Worm (Caenorhabditis elegans) whole organism, midembryonic: ENCODE measurements around the gene rpl-7A.

ENCODE experiments used
- T22C8.4 ChIP-seq: fragments of 200-800 bp; sonication (Bioruptor generic); IDR thresholded peaks from 2 replicates; pipeline ENCODE4 v1.3.6; 2022; ENCODE audit warnings: missing genetic modification characterization, missing compliant biosample characterization
- cog-1 ChIP-seq: sonication (generic microtip); optimal IDR thresholded peaks from 2 replicates; lab custom pipeline; 2016; ENCODE audit warnings: missing genetic modification characterization, missing compliant biosample characterization
- flt-1 ChIP-seq: fragments of 200-800 bp; sonication (Bioruptor generic); IDR thresholded peaks from 2 replicates; pipeline ENCODE4 v1.3.6; 2022; ENCODE audit warnings: missing genetic modification characterization, missing compliant biosample characterization
- klf-2 ChIP-seq: fragments of 200-800 bp; sonication (Bioruptor generic); conservative IDR thresholded peaks from 2 replicates; pipeline ENCODE4 v1.3.6; 2022; ENCODE audit warnings: missing genetic modification reagents, missing genetic modification characterization, missing compliant biosample characterization
- med-1 ChIP-seq: sonication (generic microtip); optimal IDR thresholded peaks from 2 replicates; lab custom pipeline; 2017; ENCODE audit warnings: missing genetic modification characterization, mild to moderate bottlenecking, missing compliant biosample characterization, antibody characterized with exemption, missing genetic modification reagents; ENCODE audit not compliant: insufficient read depth
- ref-1 ChIP-seq: fragments of 200-800 bp; sonication (Bioruptor generic); conservative IDR thresholded peaks from 2 replicates; pipeline ENCODE4 v1.3.6; 2022; ENCODE audit warnings: missing genetic modification reagents, missing genetic modification characterization, missing compliant biosample characterization
- tab-1 ChIP-seq: fragments of 200-800 bp; sonication (Bioruptor generic); IDR thresholded peaks from 2 replicates; pipeline ENCODE4 v1.3.6; 2022; ENCODE audit warnings: missing genetic modification characterization, missing compliant biosample characterization
- ztf-23 ChIP-seq: fragments of 200-800 bp; sonication (Bioruptor generic); IDR thresholded peaks from 2 replicates; pipeline ENCODE4 v1.3.6; 2022; ENCODE audit warnings: missing genetic modification reagents, missing genetic modification characterization, missing compliant biosample characterization
- ztf-29 ChIP-seq: fragments of 200-800 bp; sonication (Bioruptor generic); IDR thresholded peaks from 2 replicates; pipeline ENCODE4 v1.3.6; 2022; ENCODE audit warnings: missing genetic modification reagents, missing genetic modification characterization, missing compliant biosample characterization

Gene rpl-7A

DNA sequence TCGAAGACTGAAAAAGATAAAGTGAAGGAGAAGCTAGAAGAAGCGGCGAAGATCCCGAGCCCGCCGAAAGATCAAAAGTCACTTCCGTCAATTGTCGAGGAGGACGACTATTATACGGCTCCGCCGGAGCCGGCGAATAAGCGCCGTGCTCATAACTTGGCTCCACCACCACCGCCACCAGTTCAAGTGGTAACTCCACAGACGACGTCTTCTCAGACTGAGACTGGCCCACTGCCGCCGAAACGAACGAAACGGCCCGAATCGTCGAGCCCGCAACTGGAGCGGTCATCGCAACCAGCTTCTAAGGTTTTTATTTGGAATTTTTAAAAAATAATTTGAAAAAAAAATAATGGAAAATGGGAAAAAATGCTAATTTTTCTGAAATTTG, 21.6 kb upstream of the rpl-7A start:
- TF ChIP-seq ref-1 (GFP tag; lab: Robert Waterston, UW) (no peak), ztf-23 (GFP tag; lab: Robert Waterston, UW) (no peak), med-1 (GFP tag; lab: Kevin White, UChicago) (no peak), flt-1 (GFP tag; lab: Robert Waterston, UW) (no peak), cog-1 (tag; lab: Kevin White, UChicago) (no peak), ztf-29 (no peak), T22C8.4 (GFP tag; lab: Robert Waterston, UW) (no peak), klf-2 (GFP tag; lab: Robert Waterston, UW) (no peak), tab-1 (GFP tag; lab: Robert Waterston, UW) (no peak)

DNA sequence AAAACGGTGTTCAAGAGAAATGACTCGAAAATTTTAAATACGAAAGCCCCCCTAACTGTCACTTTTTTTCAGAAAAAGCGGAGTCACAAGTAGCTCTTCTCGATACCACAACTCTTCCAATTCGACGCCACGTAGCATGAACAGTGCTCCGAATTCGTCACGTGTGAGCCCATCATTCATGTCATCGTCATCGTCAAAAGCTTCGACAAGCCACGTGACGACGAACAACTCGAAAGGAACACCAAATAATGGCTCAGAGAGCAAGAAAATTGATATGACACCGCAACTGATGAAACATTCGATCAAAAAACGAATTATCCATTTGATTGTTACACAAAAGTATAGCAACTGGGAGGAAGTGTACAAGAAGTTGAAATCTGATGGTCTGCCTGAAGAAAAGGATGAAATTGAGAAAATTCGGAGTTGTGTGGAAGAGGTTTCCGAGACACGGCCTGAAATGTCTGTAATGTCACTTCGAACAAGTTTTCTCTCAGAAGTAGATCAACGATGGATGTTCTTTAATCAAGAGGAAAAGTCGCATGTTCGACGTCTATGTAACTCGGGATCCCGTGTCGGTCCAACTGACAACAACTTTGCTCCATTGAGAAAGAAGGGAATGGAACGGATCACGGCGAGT, 21.0 kb upstream of the rpl-7A start:
- TF ChIP-seq ztf-23 (GFP tag; lab: Robert Waterston, UW) (no peak), klf-2 (GFP tag; lab: Robert Waterston, UW) (no peak), flt-1 (GFP tag; lab: Robert Waterston, UW) (no peak), cog-1 (tag; lab: Kevin White, UChicago) (no peak), med-1 (GFP tag; lab: Kevin White, UChicago) (no peak), ref-1 (GFP tag; lab: Robert Waterston, UW) (no peak), T22C8.4 (GFP tag; lab: Robert Waterston, UW) (no peak), ztf-29 (no peak), tab-1 (GFP tag; lab: Robert Waterston, UW) (no peak)

DNA sequence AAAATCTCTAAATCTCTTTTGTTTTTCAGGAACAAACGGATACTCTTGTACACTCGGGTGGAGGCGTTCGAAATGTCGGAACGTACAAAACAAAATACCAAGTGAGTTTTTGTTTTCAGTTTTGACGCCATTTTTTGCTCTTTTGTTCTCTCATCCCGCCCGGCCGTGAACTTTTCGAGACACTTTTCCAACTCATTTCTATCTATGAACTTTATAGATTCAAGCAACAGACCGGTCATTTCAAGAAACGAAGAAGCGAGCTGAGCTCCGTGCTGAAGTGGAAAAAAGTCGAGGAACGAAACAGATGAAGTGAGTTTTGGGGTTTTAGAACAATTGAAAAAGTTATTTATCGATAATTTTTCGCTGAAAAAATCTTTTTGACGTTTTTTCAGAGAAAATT, 20.1 kb upstream of the rpl-7A start:
- TF ChIP-seq klf-2 (GFP tag; lab: Robert Waterston, UW) = no peak
- TF ChIP-seq T22C8.4 (GFP tag; lab: Robert Waterston, UW) = no peak
- TF ChIP-seq tab-1 (GFP tag; lab: Robert Waterston, UW) = no peak
- no peak for TF ChIP-seq ref-1 (GFP tag; lab: Robert Waterston, UW)
- no peak for TF ChIP-seq flt-1 (GFP tag; lab: Robert Waterston, UW)
- no peak for TF ChIP-seq ztf-23 (GFP tag; lab: Robert Waterston, UW)
- TF ChIP-seq med-1 (GFP tag; lab: Kevin White, UChicago) = no peak
- TF ChIP-seq ztf-29 = no peak
- TF ChIP-seq cog-1 (tag; lab: Kevin White, UChicago) = no peak

DNA sequence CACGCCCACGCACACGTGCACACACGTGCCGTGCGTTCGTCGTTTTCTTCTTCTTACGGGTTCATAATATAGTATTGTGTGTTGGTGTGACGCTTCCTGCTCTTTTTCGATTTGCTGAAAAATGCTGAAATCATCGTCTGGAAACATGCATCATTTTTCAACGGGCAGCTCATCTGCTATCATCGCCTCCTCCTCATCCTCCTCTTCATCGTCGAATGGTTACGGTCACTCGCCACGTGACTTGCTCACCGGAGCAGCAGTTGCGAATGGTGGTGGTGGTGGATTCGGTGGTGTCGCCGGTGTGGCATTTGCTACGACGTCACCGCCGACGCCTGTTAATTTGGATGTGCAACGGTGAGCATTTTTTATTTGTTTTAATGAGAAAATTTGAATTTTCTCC, 18.3 kb upstream of the rpl-7A start:
- no peak for TF ChIP-seq ztf-23 (GFP tag; lab: Robert Waterston, UW)
- no peak for TF ChIP-seq tab-1 (GFP tag; lab: Robert Waterston, UW)
- TF ChIP-seq ztf-29 = no peak
- no peak for TF ChIP-seq ref-1 (GFP tag; lab: Robert Waterston, UW)
- TF ChIP-seq flt-1 (GFP tag; lab: Robert Waterston, UW) = no peak
- no peak for TF ChIP-seq med-1 (GFP tag; lab: Kevin White, UChicago)

DNA sequence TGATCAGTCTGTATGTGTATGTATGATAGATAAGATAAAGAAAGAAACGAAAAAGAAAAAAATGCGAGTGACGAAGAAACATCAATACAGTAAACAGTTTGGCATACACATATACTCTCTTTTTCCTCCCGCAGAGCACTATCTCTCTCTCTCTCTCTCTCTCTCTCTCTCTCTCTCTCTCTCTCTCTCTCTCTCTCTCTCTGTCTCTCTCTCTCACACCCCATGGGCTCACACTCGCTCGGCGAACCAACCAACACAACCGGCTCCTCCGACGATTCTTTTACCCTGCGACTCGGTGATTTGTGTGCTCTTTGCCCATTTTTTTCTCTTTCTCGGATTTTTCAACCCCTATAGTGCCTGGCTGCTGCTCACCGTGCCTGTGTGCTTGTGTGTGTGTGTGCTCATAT, 16.7 kb upstream of the rpl-7A start:
- TF ChIP-seq med-1 (GFP tag; lab: Kevin White, UChicago) (no peak), T22C8.4 (GFP tag; lab: Robert Waterston, UW) (no peak), flt-1 (GFP tag; lab: Robert Waterston, UW) (no peak), ztf-23 (GFP tag; lab: Robert Waterston, UW) (peak; percentile 42; the same call in 1 of the 2 replicates), cog-1 (tag; lab: Kevin White, UChicago) (no peak)

DNA sequence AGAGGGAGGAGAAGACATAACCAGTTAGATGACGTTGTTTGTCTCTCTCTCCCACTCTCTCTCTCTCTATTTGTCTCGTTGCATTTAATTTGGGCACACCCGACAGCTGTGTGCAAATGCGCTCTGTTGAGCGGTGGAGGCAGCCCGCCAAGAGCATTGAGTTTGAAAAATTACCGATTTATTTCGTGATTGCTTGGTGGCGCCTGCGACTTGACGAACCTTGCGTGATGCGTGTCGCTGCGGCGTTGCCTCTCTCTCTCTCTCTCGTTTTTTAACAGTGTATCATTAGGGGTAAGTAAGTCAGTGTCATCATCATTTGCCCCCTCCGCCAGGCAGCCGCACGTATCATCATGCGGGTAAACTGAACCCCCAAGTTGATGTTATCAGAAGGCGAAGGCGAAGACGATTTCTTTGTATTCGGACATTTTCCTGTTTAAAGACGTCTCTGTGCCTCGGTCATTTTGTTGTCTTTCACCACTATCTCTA, 15.7 kb upstream of the rpl-7A start:
- TF ChIP-seq cog-1 (tag; lab: Kevin White, UChicago) = no peak
- TF ChIP-seq flt-1 (GFP tag; lab: Robert Waterston, UW) = peak; percentile 42; the same call in 1 of the 2 replicates

DNA sequence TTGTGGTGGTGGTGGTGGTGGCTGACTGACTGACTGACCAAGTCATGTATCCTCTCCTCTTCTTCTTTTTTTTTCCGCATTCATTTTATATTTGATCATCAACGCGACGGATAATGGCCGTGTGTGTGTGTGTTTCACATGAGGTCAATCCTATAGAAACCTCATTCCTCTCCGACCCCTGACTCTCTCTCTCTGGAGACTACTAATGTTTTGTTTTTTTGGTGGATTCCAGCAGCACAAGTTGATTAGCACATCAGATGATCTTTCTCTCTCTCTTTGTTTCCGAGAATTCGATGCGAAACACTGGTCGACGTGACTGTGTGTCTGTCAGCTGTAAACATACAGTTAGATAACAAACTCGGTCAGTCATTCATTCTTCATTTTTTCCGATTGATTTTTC, 14.7 kb upstream of the rpl-7A start, which contains the start of gene Y24D9A.7:
Y24D9A.7 (minus strand) TSS at position 46 of the 400 bp plus-strand sequence.
- TF ChIP-seq ztf-29 (no peak), klf-2 (GFP tag; lab: Robert Waterston, UW) (no peak), tab-1 (GFP tag; lab: Robert Waterston, UW) (no peak), T22C8.4 (GFP tag; lab: Robert Waterston, UW) (no peak), flt-1 (GFP tag; lab: Robert Waterston, UW) (no peak), ztf-23 (GFP tag; lab: Robert Waterston, UW) (no peak), med-1 (GFP tag; lab: Kevin White, UChicago) (no peak), cog-1 (tag; lab: Kevin White, UChicago) (no peak), ref-1 (GFP tag; lab: Robert Waterston, UW) (no peak)

DNA sequence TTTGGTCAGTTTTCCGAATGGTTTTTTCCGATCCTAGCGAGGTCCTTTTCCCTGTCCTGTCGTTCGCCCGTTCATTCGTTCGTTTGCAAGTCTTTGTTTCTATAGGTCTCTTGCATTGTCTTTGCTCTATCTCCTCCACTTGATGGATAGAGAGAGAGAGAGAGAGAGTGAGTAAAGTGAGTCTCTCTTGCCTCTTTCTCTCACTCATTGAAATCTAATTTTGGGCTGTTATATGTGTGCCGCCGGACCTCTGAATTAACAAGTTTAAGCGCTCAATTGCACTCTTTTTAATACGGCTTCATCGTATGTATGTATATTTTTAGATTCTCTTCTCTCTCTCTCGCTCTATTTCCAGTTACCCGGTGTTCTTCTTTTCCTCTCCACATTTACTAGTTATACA, 13.5 kb upstream of the rpl-7A start:
- TF ChIP-seq med-1 (GFP tag; lab: Kevin White, UChicago) = no peak
- no peak for TF ChIP-seq ref-1 (GFP tag; lab: Robert Waterston, UW)
- no peak for TF ChIP-seq klf-2 (GFP tag; lab: Robert Waterston, UW)
- no peak for TF ChIP-seq ztf-29
- no peak for TF ChIP-seq flt-1 (GFP tag; lab: Robert Waterston, UW)
- TF ChIP-seq T22C8.4 (GFP tag; lab: Robert Waterston, UW) = no peak
- no peak for TF ChIP-seq tab-1 (GFP tag; lab: Robert Waterston, UW)
- TF ChIP-seq cog-1 (tag; lab: Kevin White, UChicago) = no peak
- no peak for TF ChIP-seq ztf-23 (GFP tag; lab: Robert Waterston, UW)

DNA sequence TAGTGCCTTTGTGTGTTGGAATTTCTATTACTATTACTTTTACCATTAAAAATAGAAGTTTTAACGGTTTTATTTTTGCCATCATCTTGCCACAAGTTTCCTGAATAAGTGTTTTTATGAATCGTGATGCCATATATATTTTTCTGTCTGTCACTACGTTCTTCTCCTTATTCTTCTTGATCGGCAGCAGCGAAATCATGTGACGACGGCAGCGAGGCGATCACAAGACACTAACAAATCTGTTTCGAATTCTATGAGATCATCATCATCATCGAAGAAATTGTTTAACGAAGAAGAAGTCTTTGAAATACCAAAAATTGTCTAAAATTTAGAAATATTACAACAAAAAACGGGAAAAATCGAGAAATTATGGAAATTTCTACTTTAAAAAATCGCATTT, 12.0 kb upstream of the rpl-7A start:
- TF ChIP-seq ztf-23 (GFP tag; lab: Robert Waterston, UW) (no peak), cog-1 (tag; lab: Kevin White, UChicago) (no peak), med-1 (GFP tag; lab: Kevin White, UChicago) (no peak), T22C8.4 (GFP tag; lab: Robert Waterston, UW) (no peak), ztf-29 (no peak), ref-1 (GFP tag; lab: Robert Waterston, UW) (no peak), flt-1 (GFP tag; lab: Robert Waterston, UW) (no peak), tab-1 (GFP tag; lab: Robert Waterston, UW) (no peak), klf-2 (GFP tag; lab: Robert Waterston, UW) (no peak)
